Worm (Caenorhabditis elegans) whole organism, L4 larva: ENCODE measurements around the gene cyp-25A6.

Experiments used
- D1046.2 ChIP-seq: fragments of 200-800 bp; sonication (Bioruptor generic); IDR thresholded peaks from 2 replicates; pipeline ENCODE4 v1.3.6; 2022; ENCODE audit warnings: missing genetic modification characterization, missing compliant biosample characterization
- R02D3.7 ChIP-seq: fragments of 150-350 bp; sonication (generic microtip); optimal IDR thresholded peaks from 3 replicates; lab custom pipeline; 2014; ENCODE audit warnings: missing biosample characterization, missing genetic modification characterization
- ces-1 ChIP-seq: fragments of 150-350 bp; sonication (generic microtip); optimal IDR thresholded peaks from 4 replicates; lab custom pipeline; 2014; ENCODE audit warnings: missing biosample characterization, missing genetic modification reagents, missing genetic modification characterization
- hif-1 ChIP-seq, 2 experiments: sonication (generic microtip); optimal IDR thresholded peaks; 2 replicates each; lab custom pipeline; 2016 to 2017; ENCODE audit warnings: missing compliant biosample characterization in 2 of 2, missing genetic modification characterization in 2 of 2, missing genetic modification reagents in 2 of 2, missing genotype in 2 of 2, mild to moderate bottlenecking in 1 of 2
- hmg-1.1 ChIP-seq: fragments of 200-800 bp; sonication (Bioruptor generic); IDR thresholded peaks from 2 replicates; pipeline ENCODE4 v1.3.6; 2022; ENCODE audit warnings: missing genetic modification reagents, missing genetic modification characterization, missing compliant biosample characterization
- madf-9 ChIP-seq: fragments of 200-800 bp; sonication (Bioruptor generic); conservative IDR thresholded peaks from 2 replicates; pipeline ENCODE4 v1.3.6; 2022; ENCODE audit warnings: missing genetic modification reagents, missing genetic modification characterization, missing compliant biosample characterization
- nhr-25 ChIP-seq: sonication (generic microtip); optimal IDR thresholded peaks from 2 replicates; lab custom pipeline; 2017; ENCODE audit warnings: missing genetic modification characterization, mild to moderate bottlenecking, missing compliant biosample characterization, antibody characterized with exemption, moderate library complexity, borderline replicate concordance; ENCODE audit not compliant: insufficient read depth
- nhr-28 ChIP-seq: fragments of 150-350 bp; optimal IDR thresholded peaks from 2 replicates; lab custom pipeline; 2014; ENCODE audit warnings: missing biosample characterization, missing genetic modification characterization
- nhr-41 ChIP-seq: fragments of 200-800 bp; sonication (Bioruptor generic); IDR thresholded peaks from 2 replicates; pipeline ENCODE4 v1.3.6; 2022; ENCODE audit warnings: missing genetic modification reagents, missing genetic modification characterization, missing compliant biosample characterization
- nhr-6 ChIP-seq: fragments of 150-350 bp; optimal IDR thresholded peaks from 2 replicates; lab custom pipeline; 2014; ENCODE audit warnings: missing biosample characterization, missing genetic modification characterization
- pqm-1 ChIP-seq: sonication (generic microtip); optimal IDR thresholded peaks from 2 replicates; lab custom pipeline; 2017; ENCODE audit warnings: missing biosample characterization, missing genetic modification characterization
- zfp-3 ChIP-seq: fragments of 200-800 bp; sonication (Bioruptor generic); conservative IDR thresholded peaks from 2 replicates; pipeline ENCODE4 v1.3.6; 2022; ENCODE audit warnings: missing genetic modification reagents, missing genetic modification characterization, missing compliant biosample characterization

DNA sequence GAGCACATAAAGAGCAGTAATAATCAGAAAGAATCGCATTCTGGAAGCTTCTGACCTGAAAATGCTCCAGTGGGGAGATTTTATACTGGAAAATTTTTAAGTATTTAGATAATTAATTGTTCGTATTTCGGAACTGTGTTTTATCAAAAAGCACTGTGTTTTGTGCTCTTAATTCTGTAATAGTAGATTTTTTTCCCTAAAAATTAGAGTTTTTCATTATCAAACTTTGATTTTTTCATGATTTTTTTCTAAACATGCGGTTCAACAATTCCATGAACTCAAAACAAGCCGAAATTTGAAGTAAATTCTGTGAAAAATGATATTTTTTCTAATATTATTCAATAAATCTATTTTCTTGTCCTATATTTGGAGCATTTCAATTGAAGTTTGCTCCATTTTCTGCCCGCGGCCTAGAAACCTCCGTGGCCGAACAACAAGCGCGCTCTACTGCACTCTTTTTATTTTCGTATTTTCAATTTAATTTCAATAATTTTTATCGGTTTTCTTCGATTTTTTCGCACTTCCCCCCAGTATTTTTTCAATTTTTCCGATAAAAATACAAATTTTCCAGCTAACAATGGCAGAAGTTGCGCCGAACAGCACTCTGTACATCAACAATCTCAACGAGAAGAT, 25.6 kb upstream of the cyp-25A6 start, which contains the start of the genes K08D10.13 and rnp-2:
- TF ChIP-seq hif-1 (tag; optimal IDR thresholded peaks at IDR 0.05; lab: Kevin White, UChicago) (peak in 1 of 2 experiments; percentile 45), ces-1 (no peak), nhr-41 (no peak), pqm-1 (no peak), madf-9 (no peak), zfp-3 (GFP tag; lab: Robert Waterston, UW) (no peak), R02D3.7 (tag; lab: Kevin White, UChicago) (no peak), hmg-1.1 (GFP tag; lab: Robert Waterston, UW) (no peak), nhr-6 (tag; lab: Kevin White, UChicago) (no peak), nhr-28 (tag; lab: Kevin White, UChicago) (peak; percentile 9), nhr-25 (no peak), D1046.2 (GFP tag; lab: Robert Waterston, UW) (no peak)
